Worm (Caenorhabditis elegans): ENCODE results near the gene dpy-6.

dpy-6 gene

DNA sequence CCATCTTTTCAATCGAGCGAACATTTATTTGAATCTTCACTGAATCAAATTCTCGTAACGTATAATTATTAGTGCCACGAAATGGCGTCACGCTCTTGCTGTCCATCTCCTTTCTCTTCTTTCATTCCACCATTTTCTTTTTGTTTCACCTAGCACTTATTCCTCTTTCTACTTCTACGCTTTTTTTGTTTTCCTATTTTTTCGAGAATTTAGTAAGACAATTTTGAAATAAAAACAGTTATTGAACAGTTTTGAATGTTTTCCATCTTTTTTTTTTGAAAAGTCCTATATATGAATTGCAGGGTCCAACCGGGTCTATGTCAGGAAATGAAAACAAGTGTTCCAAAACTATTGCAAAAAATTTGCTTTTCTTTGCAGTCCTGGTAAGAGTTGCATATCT is 39.6 kb upstream of the dpy-6 start, which contains the start of gene T01B10.5:
Gene T01B10.5, plus strand, starts transcription at position 301 of the 400 bp plus-strand sequence.
- TF ChIP-seq F13H6.1 (tag; optimal IDR thresholded peaks at IDR 0.05), result no peak

DNA sequence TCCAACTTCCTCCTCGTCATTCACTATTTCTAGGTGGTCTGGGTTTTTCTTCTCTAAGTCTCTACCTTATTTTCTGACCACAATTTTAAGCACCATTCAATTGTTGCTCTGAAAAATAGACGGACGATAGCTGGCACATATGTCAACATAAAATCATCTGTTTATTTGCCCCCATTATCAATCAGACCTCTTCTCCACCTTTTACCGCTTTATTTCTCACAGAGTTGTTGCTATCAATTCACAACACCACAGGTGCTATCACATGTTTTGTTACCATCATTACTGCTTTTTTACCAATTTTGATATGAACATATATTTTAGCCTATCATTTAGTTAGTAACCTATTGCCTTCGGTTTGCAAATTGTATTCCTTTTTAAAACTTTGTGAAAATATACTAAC is 37.3 kb upstream of the dpy-6 start:
- TF ChIP-seq dmd-4 (tag; optimal IDR thresholded peaks at IDR 0.05; ENCODE audit: borderline replicate concordance), result no peak
- TF ChIP-seq ceh-45 (GFP tag; IDR thresholded peaks at IDR 0.05), result no peak
- peak; percentile 55 for TF ChIP-seq elt-2 (tag; optimal IDR thresholded peaks at IDR 0.05)
- TF ChIP-seq C08G9.2 (tag; optimal IDR thresholded peaks at IDR 0.05), result no peak
- TF ChIP-seq nfya-1 (tag; optimal IDR thresholded peaks at IDR 0.05), result no peak
- no peak for TF ChIP-seq ztf-16 (tag; optimal IDR thresholded peaks at IDR 0.05)

DNA sequence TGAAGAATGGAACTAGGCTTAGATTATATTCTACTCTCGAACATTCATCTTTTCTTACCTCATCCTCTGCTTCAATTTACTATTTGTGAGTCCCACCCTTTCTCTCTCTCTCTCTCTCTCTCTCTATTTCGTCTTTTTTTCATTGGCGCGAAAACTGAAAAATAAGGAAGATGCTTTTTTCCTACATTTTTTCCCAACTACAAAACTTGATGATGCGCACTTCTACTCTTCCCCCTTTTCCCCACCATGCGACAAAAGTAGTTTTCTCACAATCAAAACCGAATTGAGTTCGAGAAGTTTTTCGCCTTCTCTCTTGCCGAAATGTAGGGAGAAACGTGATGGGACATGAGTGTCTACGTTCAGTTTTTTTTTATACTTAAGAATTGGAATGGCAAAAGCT is 34.4 kb upstream of the dpy-6 start:
- no peak for TF ChIP-seq hlh-13 (GFP tag; optimal IDR thresholded peaks at IDR 0.05)
- TF ChIP-seq F13H6.1 (tag; optimal IDR thresholded peaks at IDR 0.05), result no peak
- no peak for TF ChIP-seq npax-4 (tag; optimal IDR thresholded peaks at IDR 0.05)
- peak; percentile 20 for TF ChIP-seq unc-42 (tag; optimal IDR thresholded peaks at IDR 0.05)
- no peak for TF ChIP-seq ceh-48 (tag; optimal IDR thresholded peaks at IDR 0.05)

DNA sequence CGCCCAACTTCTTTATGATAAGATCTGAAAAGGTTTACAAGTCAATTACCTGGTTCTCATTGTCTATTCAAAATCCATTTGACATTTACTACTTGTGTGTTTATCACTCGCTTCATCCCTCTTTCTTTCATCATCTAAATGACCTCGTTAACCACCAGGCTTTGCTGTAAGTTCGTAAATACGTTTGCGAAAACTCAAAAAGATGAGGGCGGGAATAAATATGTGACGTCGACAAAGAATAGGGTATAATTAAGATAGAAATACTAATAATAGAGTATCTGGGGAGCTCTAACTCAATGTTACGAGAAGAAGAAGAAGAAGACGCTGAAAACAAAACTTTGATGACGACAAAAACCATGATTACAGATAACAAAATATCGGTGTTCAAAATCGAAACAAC is 34.0 kb upstream of the dpy-6 start:
- no peak for TF ChIP-seq nhr-232 (tag; optimal IDR thresholded peaks at IDR 0.05)
- TF ChIP-seq nfya-1 (tag; optimal IDR thresholded peaks at IDR 0.05), result no peak
- TF ChIP-seq lin-11 (tag; optimal IDR thresholded peaks at IDR 0.05), result no peak
- TF ChIP-seq ceh-48 (tag; optimal IDR thresholded peaks at IDR 0.05), result no peak
- no peak for TF ChIP-seq pax-1 (tag; optimal IDR thresholded peaks at IDR 0.05)
- TF ChIP-seq ceh-9 (tag; optimal IDR thresholded peaks at IDR 0.05), result no peak
- no peak for TF ChIP-seq ref-2 (tag; optimal IDR thresholded peaks at IDR 0.05)
- TF ChIP-seq unc-3 (GFP tag; conservative IDR thresholded peaks at IDR 0.05), result no peak
- TF ChIP-seq unc-3 (tag; optimal IDR thresholded peaks at IDR 0.05), result no peak
- TF ChIP-seq sdc-2 (tag; optimal IDR thresholded peaks at IDR 0.05), result no peak

DNA sequence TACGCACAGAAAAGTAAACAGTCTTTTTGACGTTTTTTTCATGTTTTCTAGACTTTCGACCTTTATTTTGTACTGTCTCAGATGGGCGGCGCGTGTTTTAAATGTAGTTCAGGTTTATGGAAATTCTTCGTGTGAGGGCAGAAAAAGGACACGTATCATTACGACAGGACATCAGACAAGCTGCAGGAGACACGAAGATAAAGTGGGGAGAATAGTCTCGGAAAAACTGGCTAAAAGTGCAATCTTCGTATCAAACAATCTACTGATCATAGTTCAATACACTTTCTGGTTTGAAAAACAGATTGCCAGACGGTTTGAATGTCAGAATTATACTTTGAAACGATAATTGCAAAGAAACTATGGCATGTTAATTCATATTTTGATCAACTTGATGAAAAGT is 30.0 kb upstream of the dpy-6 start:
- TF ChIP-seq nfya-1 (tag; optimal IDR thresholded peaks at IDR 0.05) (no peak), pat-9 (tag; optimal IDR thresholded peaks at IDR 0.05) (no peak), hlh-13 (GFP tag; optimal IDR thresholded peaks at IDR 0.05) (no peak), madf-2 (tag; optimal IDR thresholded peaks at IDR 0.05) (no peak), fkh-6 (tag; optimal IDR thresholded peaks at IDR 0.05) (no peak), ceh-34 (tag; optimal IDR thresholded peaks at IDR 0.05) (no peak), elt-2 (tag; optimal IDR thresholded peaks at IDR 0.05) (no peak), ama-1 (optimal IDR thresholded peaks at IDR 0.05) (no peak), fkh-10 (GFP tag; optimal IDR thresholded peaks at IDR 0.05) (no peak), F13H6.1 (tag; optimal IDR thresholded peaks at IDR 0.05) (no peak), rnt-1 (tag; optimal IDR thresholded peaks at IDR 0.05) (no peak), ceh-45 (GFP tag; IDR thresholded peaks at IDR 0.05) (no peak), ceh-24 (tag; optimal IDR thresholded peaks at IDR 0.05) (no peak)

DNA sequence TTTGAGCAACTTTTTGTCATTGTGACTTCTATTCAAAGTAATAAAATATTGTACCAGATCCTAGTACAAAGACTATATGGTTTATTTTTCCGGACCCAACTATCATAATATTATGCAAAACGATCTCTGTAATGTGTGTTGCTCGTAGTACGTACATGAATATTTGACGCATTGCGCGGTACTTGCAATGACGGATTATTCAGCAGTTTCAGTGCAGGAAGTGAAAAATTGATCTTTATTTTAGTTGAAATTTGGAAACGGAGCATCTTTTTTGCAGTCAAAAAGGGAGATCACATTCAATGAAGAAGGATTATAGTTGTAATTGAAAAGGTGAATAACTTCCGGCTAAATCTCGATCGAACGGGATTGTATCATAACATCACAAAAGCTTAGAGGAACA is 28.5 kb upstream of the dpy-6 start:
- TF ChIP-seq ztf-16 (tag; optimal IDR thresholded peaks at IDR 0.05) (no peak), F13H6.1 (tag; optimal IDR thresholded peaks at IDR 0.05) (no peak), hlh-6 (tag; optimal IDR thresholded peaks at IDR 0.05) (no peak), pat-9 (tag; optimal IDR thresholded peaks at IDR 0.05) (no peak), sdc-2 (tag; optimal IDR thresholded peaks at IDR 0.05) (no peak), sox-4 (tag; optimal IDR thresholded peaks at IDR 0.05) (no peak), nhr-232 (tag; optimal IDR thresholded peaks at IDR 0.05) (no peak), che-1 (tag; optimal IDR thresholded peaks at IDR 0.05) (no peak), C08G9.2 (tag; optimal IDR thresholded peaks at IDR 0.05) (no peak), tbx-2 (tag; optimal IDR thresholded peaks at IDR 0.05) (no peak)

DNA sequence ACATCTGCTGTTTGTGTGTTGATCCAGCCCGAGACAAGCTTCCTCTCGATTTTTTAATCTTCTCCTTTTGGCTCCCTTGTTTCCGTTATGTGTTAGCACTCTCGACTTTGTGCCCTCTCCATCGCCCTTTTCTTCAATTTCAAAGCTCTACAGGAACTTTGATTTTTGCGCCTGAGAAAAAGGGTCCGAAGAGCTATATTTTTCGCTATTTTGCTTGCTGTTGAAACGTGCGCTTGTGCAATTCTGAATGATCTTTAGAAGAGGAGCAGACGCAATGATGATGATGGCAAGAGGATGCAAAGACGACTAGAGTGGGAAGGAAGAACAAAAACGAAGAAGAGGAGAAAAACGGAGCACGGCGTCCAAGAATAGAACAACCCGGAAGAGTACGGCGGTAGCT is 26.3 kb upstream of the dpy-6 start:
- TF ChIP-seq elt-2 (tag; optimal IDR thresholded peaks at IDR 0.05) (no peak), unc-42 (tag; optimal IDR thresholded peaks at IDR 0.05) (peak; percentile 9), ceh-34 (tag; optimal IDR thresholded peaks at IDR 0.05) (peak; percentile 5), ahr-1 (tag; optimal IDR thresholded peaks at IDR 0.05) (no peak)
